Fruit fly (Drosophila melanogaster): ENCODE measurements around the gene Tim9a.

The Tim9a gene

dm6 chrX:13358948-13359347, 26.1 kb upstream of the Tim9a start, which contains the start of gene Syt12:
Gene Syt12 (plus strand): TSS chrX:13359248.
- TF ChIP-seq insv (GFP tag; optimal IDR thresholded peaks at IDR 0.05) (no peak), CG34376 (GFP tag; optimal IDR thresholded peaks at IDR 0.05) (peak; percentile 16), CG18599 (GFP tag; optimal IDR thresholded peaks at IDR 0.05) (peak; percentile 1), CTCF (GFP tag; optimal IDR thresholded peaks at IDR 0.05) (peak; percentile 21), CG12071 (GFP tag; optimal IDR thresholded peaks at IDR 0.05) (peak; percentile 4), CG17385 (GFP tag; optimal IDR thresholded peaks at IDR 0.05) (peak; percentile 2), CG14860 (GFP tag; IDR thresholded peaks at IDR 0.05; ENCODE audit: partially characterized antibody) (no peak), Ets97D (GFP tag; optimal IDR thresholded peaks at IDR 0.05) (peak; percentile 46)

- TF ChIP-seq pan (optimal IDR thresholded peaks at IDR 0.05) (no peak), pan (GFP tag; optimal IDR thresholded peaks at IDR 0.05 in 1 of 2, IDR thresholded peaks at IDR 0.05 in 1 of 2) (peak in 1 of 2 experiments; percentile 54), CkIIα-i1 (GFP tag; IDR thresholded peaks at IDR 0.05) (no peak), CG10431 (GFP tag; optimal IDR thresholded peaks at IDR 0.05) (peak; percentile 37), row (GFP tag; IDR thresholded peaks at IDR 0.05) (peak; percentile 81), da (GFP tag; optimal IDR thresholded peaks at IDR 0.05) (no peak), CG10267 (tag; optimal IDR thresholded peaks at IDR 0.05) (peak; percentile 71), Bdp1 (GFP tag; optimal IDR thresholded peaks at IDR 0.05) (no peak), usp (GFP tag; optimal IDR thresholded peaks at IDR 0.05) (no peak), ewg (GFP tag; optimal IDR thresholded peaks at IDR 0.05) (peak; percentile 35), CG6175 (GFP tag; IDR thresholded peaks at IDR 0.05) (no peak), CG9817 (tag; optimal IDR thresholded peaks at IDR 0.05) (peak; percentile 49), az2 (GFP tag; optimal IDR thresholded peaks at IDR 0.05) (peak; percentile 55), sr (GFP tag; IDR thresholded peaks at IDR 0.05) (no peak), CG31441 (GFP tag; IDR thresholded peaks at IDR 0.05) (peak; percentile 77), Eip74EF (GFP tag; optimal IDR thresholded peaks at IDR 0.05) (peak in 1 of 2 experiments; percentile 41), zen2 (GFP tag; IDR thresholded peaks at IDR 0.05; ENCODE audit: partially characterized antibody) (no peak), CG12659 (GFP tag; optimal IDR thresholded peaks at IDR 0.05) (peak; percentile 20), Pdp1 (GFP tag; optimal IDR thresholded peaks at IDR 0.05) (no peak), CG3726 (GFP tag; IDR thresholded peaks at IDR 0.05) (no peak), Oli (tag; optimal IDR thresholded peaks at IDR 0.05) (peak; percentile 60), CG8388 (GFP tag; optimal IDR thresholded peaks at IDR 0.05) (peak; percentile 71), B-H2 (GFP tag; optimal IDR thresholded peaks at IDR 0.05) (no peak), dpn (GFP tag; optimal IDR thresholded peaks at IDR 0.05) (peak in 1 of 2 experiments; percentile 55), HLH54F (GFP tag; optimal IDR thresholded peaks at IDR 0.05) (no peak), pum (GFP tag; optimal IDR thresholded peaks at IDR 0.05) (no peak), GATAe (GFP tag; conservative IDR thresholded peaks at IDR 0.05) (no peak), ttk (GFP tag; IDR thresholded peaks at IDR 0.05) (peak; percentile 50; the same call in 1 of the 2 replicates), insv (GFP tag; optimal IDR thresholded peaks at IDR 0.05) (no peak), CG17328 (GFP tag; IDR thresholded peaks at IDR 0.05) (peak; percentile 69), ind (GFP tag; optimal IDR thresholded peaks at IDR 0.05) (peak; percentile 48), disco-r (GFP tag; optimal IDR thresholded peaks at IDR 0.05) (no peak), Fer3 (tag; optimal IDR thresholded peaks at IDR 0.05) (peak; percentile 36), prd (optimal IDR thresholded peaks at IDR 0.05) (no peak), prd (GFP tag; IDR thresholded peaks at IDR 0.05) (peak; percentile 74; the same call in 2 of the 3 replicates), Sry-δ (GFP tag; optimal IDR thresholded peaks at IDR 0.05) (no peak), h (optimal IDR thresholded peaks at IDR 0.05) (no peak), mirr (GFP tag; optimal IDR thresholded peaks at IDR 0.05) (no peak), CG10209 (GFP tag; optimal IDR thresholded peaks at IDR 0.05) (peak; percentile 63), Hr78 (GFP tag; optimal IDR thresholded peaks at IDR 0.05) (no peak), Deaf1 (tag; optimal IDR thresholded peaks at IDR 0.05) (peak; percentile 56), amos (GFP tag; IDR thresholded peaks at IDR 0.05; ENCODE audit: partially characterized antibody) (no peak), CG13624 (GFP tag; optimal IDR thresholded peaks at IDR 0.05) (no peak)
Measured at dm6 chrX:13368149-13368548, 16.9 kb upstream of the Tim9a start, which contains the start of gene dmrt11E. Gene dmrt11E (plus strand): TSS chrX:13368191.
